Worm (Caenorhabditis elegans) whole organism, L3 larva: Measurements from ENCODE around the gene Y47D3A.1.

Experiments
- ceh-16 ChIP-seq: sonication (generic microtip); optimal IDR thresholded peaks from 2 replicates; lab custom pipeline; 2017; ENCODE audit warnings: missing biosample characterization, missing genetic modification characterization
- elt-2 ChIP-seq: sonication (generic microtip); optimal IDR thresholded peaks from 2 replicates; lab custom pipeline; 2016; ENCODE audit warnings: missing genetic modification reagents, mild to moderate bottlenecking, missing genetic modification characterization, missing compliant biosample characterization
- elt-3 ChIP-seq, 3 experiments: fragments of 150-350 bp in 1 of 3; sonication (generic microtip) in 2 of 3; optimal IDR thresholded peaks; 2 replicates in 2 of 3; 4 replicates in 1 of 3; lab custom pipeline; 2014 to 2017; ENCODE audit warnings: missing biosample characterization in 3 of 3, missing genetic modification characterization in 3 of 3
- mdl-1 ChIP-seq: fragments of 150-350 bp; optimal IDR thresholded peaks from 2 replicates; lab custom pipeline; 2014; ENCODE audit warnings: missing biosample characterization, missing genetic modification characterization
- nhr-25 ChIP-seq: sonication (generic microtip); optimal IDR thresholded peaks from 2 replicates; lab custom pipeline; 2017; ENCODE audit warnings: missing biosample characterization, missing genetic modification characterization
- nhr-77 ChIP-seq: fragments of 150-350 bp; optimal IDR thresholded peaks from 2 replicates; lab custom pipeline; 2014; ENCODE audit warnings: missing biosample characterization, missing genetic modification characterization
- pha-4 ChIP-seq: fragments of 150-350 bp; optimal IDR thresholded peaks from 2 replicates; lab custom pipeline; 2014; ENCODE audit warnings: missing biosample characterization, missing genetic modification reagents, missing genetic modification characterization
- sea-2 ChIP-seq: fragments of 150-350 bp; sonication (generic microtip); optimal IDR thresholded peaks from 4 replicates; lab custom pipeline; 2014; ENCODE audit warnings: missing biosample characterization, missing genetic modification reagents, missing genetic modification characterization
- snpc-4 ChIP-seq: fragments of 150-350 bp; optimal IDR thresholded peaks from 2 replicates; lab custom pipeline; 2014; ENCODE audit warnings: missing biosample characterization, missing genetic modification characterization
- ztf-11 ChIP-seq: fragments of 150-350 bp; optimal IDR thresholded peaks from 2 replicates; lab custom pipeline; 2014; ENCODE audit warnings: missing biosample characterization, missing genetic modification characterization

DNA sequence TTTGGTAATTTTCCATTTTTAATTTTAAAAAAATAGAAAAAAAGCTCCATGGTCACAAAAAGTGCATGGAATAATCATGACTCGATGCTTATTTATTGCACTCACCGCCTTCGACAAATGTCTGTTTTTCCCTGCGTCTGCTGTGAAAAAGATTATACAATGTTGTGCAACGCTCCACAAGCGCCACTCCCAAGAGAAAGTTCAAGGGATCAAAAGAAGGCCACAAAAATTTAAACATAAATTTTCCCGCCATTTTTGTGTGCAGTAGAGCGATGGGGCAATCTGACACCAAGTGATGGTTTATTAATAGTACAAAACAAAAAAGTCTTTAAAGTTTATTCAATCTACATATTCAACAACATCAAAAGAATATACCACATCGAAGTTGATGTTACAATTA is 2.7 kb downstream of the Y47D3A.1 start, which contains the start of gene fbxa-128:
- TF ChIP-seq ztf-11 (tag; lab: Kevin White, UChicago) (no peak), snpc-4 (tag; lab: Kevin White, UChicago) (no peak), nhr-25 (tag; lab: Kevin White, UChicago) (no peak), sea-2 (GFP tag; lab: Kevin White, UChicago) (no peak), nhr-77 (no peak), pha-4 (tag; lab: Kevin White, UChicago) (peak; percentile 41), mdl-1 (tag; lab: Kevin White, UChicago) (no peak), elt-2 (peak; percentile 47), ceh-16 (no peak), elt-3 (tag; optimal IDR thresholded peaks at IDR 0.05; lab: Kevin White, UChicago) (no peak)
